Worm (Caenorhabditis elegans) whole organism, midembryonic: Measurements from ENCODE around the gene R155.3.

Experiments
- T22C8.4 ChIP-seq: fragments of 200-800 bp; sonication (Bioruptor generic); IDR thresholded peaks from 2 replicates; pipeline ENCODE4 v1.3.6; 2022; ENCODE audit warnings: missing genetic modification characterization, missing compliant biosample characterization
- cog-1 ChIP-seq: sonication (generic microtip); optimal IDR thresholded peaks from 2 replicates; lab custom pipeline; 2016; ENCODE audit warnings: missing genetic modification characterization, missing compliant biosample characterization
- flt-1 ChIP-seq: fragments of 200-800 bp; sonication (Bioruptor generic); IDR thresholded peaks from 2 replicates; pipeline ENCODE4 v1.3.6; 2022; ENCODE audit warnings: missing genetic modification characterization, missing compliant biosample characterization
- med-1 ChIP-seq: sonication (generic microtip); optimal IDR thresholded peaks from 2 replicates; lab custom pipeline; 2017; ENCODE audit warnings: missing genetic modification characterization, mild to moderate bottlenecking, missing compliant biosample characterization, antibody characterized with exemption, missing genetic modification reagents; ENCODE audit not compliant: insufficient read depth
- ref-1 ChIP-seq: fragments of 200-800 bp; sonication (Bioruptor generic); conservative IDR thresholded peaks from 2 replicates; pipeline ENCODE4 v1.3.6; 2022; ENCODE audit warnings: missing genetic modification reagents, missing genetic modification characterization, missing compliant biosample characterization
- ztf-29 ChIP-seq: fragments of 200-800 bp; sonication (Bioruptor generic); IDR thresholded peaks from 2 replicates; pipeline ENCODE4 v1.3.6; 2022; ENCODE audit warnings: missing genetic modification reagents, missing genetic modification characterization, missing compliant biosample characterization

DNA sequence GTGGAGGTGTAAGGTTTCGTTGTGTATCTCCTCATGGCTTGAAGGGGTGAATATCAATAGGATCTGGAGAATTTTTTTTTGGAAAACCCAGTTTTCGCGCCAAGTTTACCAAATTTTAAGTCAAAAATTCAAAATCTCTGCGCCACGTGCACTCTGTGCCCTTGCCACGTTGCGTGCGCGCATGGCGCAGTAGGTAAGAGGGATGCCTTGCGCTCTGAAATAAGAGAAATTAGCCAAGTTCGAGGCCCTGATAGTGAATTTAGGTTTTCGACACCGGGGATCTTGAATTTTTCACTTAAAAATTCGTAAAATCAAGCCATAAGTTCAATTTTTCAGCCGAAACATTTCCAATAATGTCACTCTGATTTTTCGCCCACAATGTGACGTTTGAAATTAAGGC lies 4.9 kb upstream of the R155.3 start:
- TF ChIP-seq ztf-29 (no peak), cog-1 (tag; lab: Kevin White, UChicago) (no peak), ref-1 (GFP tag; lab: Robert Waterston, UW) (no peak), T22C8.4 (GFP tag; lab: Robert Waterston, UW) (no peak), med-1 (GFP tag; lab: Kevin White, UChicago) (no peak), flt-1 (GFP tag; lab: Robert Waterston, UW) (no peak)
